Fruit fly (Drosophila melanogaster): ENCODE results near the gene strat.

- TF ChIP-seq CG17359 (tag; optimal IDR thresholded peaks at IDR 0.05) (peak; percentile 10), CG5953 (GFP tag; IDR thresholded peaks at IDR 0.05) (no peak), ham (GFP tag; IDR thresholded peaks at IDR 0.05) (no peak), ken (GFP tag; IDR thresholded peaks at IDR 0.05) (no peak), gce (GFP tag; IDR thresholded peaks at IDR 0.05) (no peak), CG16779 (GFP tag; IDR thresholded peaks at IDR 0.05) (0 out of 2 replicates have a peak, but pooled peaks have one; percentile 31), CG8944 (GFP tag; optimal IDR thresholded peaks at IDR 0.05) (no peak), CG17186 (GFP tag; optimal IDR thresholded peaks at IDR 0.05) (peak; percentile 65), CG2199 (GFP tag; IDR thresholded peaks at IDR 0.05) (no peak)
These were observed 44.2 kb downstream of the strat start, which contains the start of the genes RpS13 and CSN8 for dm6 chr2L:8364006-8364956.

Data from whole organism, embryonic.